Worm (Caenorhabditis elegans) whole organism, L4 larva: Measurements from ENCODE around the gene pyk-2.
A peak's percentile ranks its signal among the peaks of the same experiment; 100 is the strongest.

Experiments used
- F44E2.7 ChIP-seq: fragments of 200-800 bp; sonication (Bioruptor generic); IDR thresholded peaks from 2 replicates; pipeline ENCODE4 v2.1.2; 2022; ENCODE audit warnings: missing genetic modification characterization, missing compliant biosample characterization
- T20F7.1 ChIP-seq: fragments of 200-800 bp; sonication (Bioruptor generic); optimal IDR thresholded peaks from 2 replicates; lab custom pipeline; 2018; ENCODE audit warnings: mild to moderate bottlenecking, missing genetic modification characterization, missing compliant biosample characterization
- Y105C5A.15 ChIP-seq: fragments of 200-800 bp; sonication (Bioruptor generic); IDR thresholded peaks from 2 replicates; pipeline ENCODE4 v1.3.6; 2022; ENCODE audit warnings: missing genetic modification characterization, missing compliant biosample characterization
- Y48G9A.11 ChIP-seq: fragments of 200-800 bp; sonication (Bioruptor generic); IDR thresholded peaks from 2 replicates; pipeline ENCODE4 v1.3.6; 2022; ENCODE audit warnings: missing genetic modification reagents, missing genetic modification characterization, missing compliant biosample characterization
- ZK337.2 ChIP-seq: fragments of 200-800 bp; sonication (Bioruptor generic); IDR thresholded peaks from 2 replicates; pipeline ENCODE4 v1.3.6; 2022; ENCODE audit warnings: missing genetic modification reagents, missing genetic modification characterization, missing compliant biosample characterization
- aly-2 ChIP-seq: sonication (generic microtip); optimal IDR thresholded peaks from 2 replicates; lab custom pipeline; 2018; ENCODE audit warnings: missing biosample characterization, missing genetic modification characterization
- ama-1 ChIP-seq: fragments of 150-350 bp; optimal IDR thresholded peaks from 2 replicates; lab custom pipeline; 2014; ENCODE audit warnings: inconsistent platforms, mixed read lengths
- ceh-62 ChIP-seq: sonication (generic microtip); optimal IDR thresholded peaks from 2 replicates; lab custom pipeline; 2017; ENCODE audit warnings: missing biosample characterization, missing genetic modification characterization
- cey-2 ChIP-seq: sonication (generic microtip); optimal IDR thresholded peaks from 3 replicates; lab custom pipeline; 2017; ENCODE audit warnings: missing genetic modification characterization, mild to moderate bottlenecking, missing compliant biosample characterization, antibody characterized with exemption, borderline replicate concordance; ENCODE audit not compliant: insufficient read depth
- ctbp-1 ChIP-seq: fragments of 200-800 bp; sonication (Bioruptor generic); IDR thresholded peaks from 2 replicates; pipeline ENCODE4 v1.3.6; 2022; ENCODE audit warnings: missing genetic modification reagents, missing genetic modification characterization, missing compliant biosample characterization
- daf-16 ChIP-seq, 3 experiments: sonication (generic microtip); optimal IDR thresholded peaks; 2 replicates each; lab custom pipeline; 2016 to 2017; ENCODE audit warnings: missing genetic modification characterization in 3 of 3, missing genetic modification reagents in 3 of 3, mild to moderate bottlenecking in 2 of 3, missing compliant biosample characterization in 2 of 3, missing biosample characterization in 1 of 3, moderate library complexity in 1 of 3
- dmd-6 ChIP-seq: fragments of 200-800 bp; sonication (Bioruptor generic); IDR thresholded peaks from 2 replicates; pipeline ENCODE4 v1.3.6; 2022; ENCODE audit warnings: missing genetic modification reagents, missing genetic modification characterization, missing compliant biosample characterization
- duxl-1 ChIP-seq: sonication (generic microtip); optimal IDR thresholded peaks from 2 replicates; lab custom pipeline; 2016; ENCODE audit warnings: mild to moderate bottlenecking, missing genetic modification characterization, moderate library complexity, missing compliant biosample characterization; ENCODE audit not compliant: poor library complexity
- dve-1 ChIP-seq: sonication (generic microtip); optimal IDR thresholded peaks from 2 replicates; lab custom pipeline; 2017; ENCODE audit warnings: antibody characterized with exemption, mild to moderate bottlenecking, missing genetic modification characterization, missing compliant biosample characterization; ENCODE audit not compliant: insufficient read depth
- fos-1 ChIP-seq: fragments of 150-350 bp; optimal IDR thresholded peaks from 2 replicates; lab custom pipeline; 2014; ENCODE audit warnings: missing biosample characterization, missing genetic modification characterization
- hlh-11 ChIP-seq: fragments of 200-800 bp; sonication (Bioruptor generic); optimal IDR thresholded peaks from 2 replicates; lab custom pipeline; 2018; ENCODE audit warnings: mild to moderate bottlenecking, missing genetic modification characterization, missing compliant biosample characterization
- hlh-30 ChIP-seq: sonication (generic microtip); optimal IDR thresholded peaks from 2 replicates; lab custom pipeline; 2017; ENCODE audit warnings: antibody characterized with exemption, mild to moderate bottlenecking, missing genetic modification characterization, missing compliant biosample characterization; ENCODE audit not compliant: insufficient read depth
- hmg-1.1 ChIP-seq: fragments of 200-800 bp; sonication (Bioruptor generic); IDR thresholded peaks from 2 replicates; pipeline ENCODE4 v1.3.6; 2022; ENCODE audit warnings: missing genetic modification reagents, missing genetic modification characterization, missing compliant biosample characterization
- lin-15B ChIP-seq: fragments of 150-350 bp; sonication (generic microtip); optimal IDR thresholded peaks from 3 replicates; lab custom pipeline; 2014; ENCODE audit warnings: missing biosample characterization, missing genetic modification characterization
- lir-3 ChIP-seq: sonication (generic microtip); optimal IDR thresholded peaks from 2 replicates; lab custom pipeline; 2016; ENCODE audit warnings: mild to moderate bottlenecking, missing genetic modification characterization, missing compliant biosample characterization
- mdl-1 ChIP-seq, 2 experiments: fragments of 150-350 bp in 1 of 2; sonication (generic microtip) in 1 of 2; optimal IDR thresholded peaks; 2 replicates each; lab custom pipeline; 2014 to 2017; ENCODE audit warnings: missing biosample characterization in 2 of 2, missing genetic modification characterization in 2 of 2
- mdt-29 ChIP-seq: fragments of 200-800 bp; sonication (Bioruptor generic); IDR thresholded peaks from 2 replicates; pipeline ENCODE4 v1.3.6; 2022; ENCODE audit warnings: missing genetic modification reagents, missing genetic modification characterization, missing compliant biosample characterization
- mxl-2 ChIP-seq: fragments of 200-800 bp; sonication (Bioruptor generic); conservative IDR thresholded peaks from 2 replicates; pipeline ENCODE4 v1.3.6; 2022; ENCODE audit warnings: missing genetic modification reagents, missing genetic modification characterization, missing compliant biosample characterization
- mxl-3 ChIP-seq: fragments of 200-800 bp; sonication (Bioruptor generic); optimal IDR thresholded peaks from 2 replicates; lab custom pipeline; 2018; ENCODE audit warnings: mild to moderate bottlenecking, missing genetic modification characterization, missing compliant biosample characterization
- nhr-25 ChIP-seq: sonication (generic microtip); optimal IDR thresholded peaks from 2 replicates; lab custom pipeline; 2017; ENCODE audit warnings: missing genetic modification characterization, mild to moderate bottlenecking, missing compliant biosample characterization, antibody characterized with exemption, moderate library complexity, borderline replicate concordance; ENCODE audit not compliant: insufficient read depth
- nhr-6 ChIP-seq: fragments of 150-350 bp; optimal IDR thresholded peaks from 2 replicates; lab custom pipeline; 2014; ENCODE audit warnings: missing biosample characterization, missing genetic modification characterization
- nhr-77 ChIP-seq: fragments of 150-350 bp; optimal IDR thresholded peaks from 2 replicates; lab custom pipeline; 2014; ENCODE audit warnings: missing biosample characterization, missing genetic modification characterization
- php-3 ChIP-seq: fragments of 200-800 bp; sonication (Bioruptor generic); IDR thresholded peaks from 2 replicates; pipeline ENCODE4 v1.3.6; 2022; ENCODE audit warnings: missing genetic modification reagents, missing genetic modification characterization, missing compliant biosample characterization
- sdz-12 ChIP-seq: fragments of 200-800 bp; sonication (Bioruptor generic); optimal IDR thresholded peaks from 2 replicates; lab custom pipeline; 2018; ENCODE audit warnings: mild to moderate bottlenecking, missing genetic modification characterization, missing compliant biosample characterization
- set-16 ChIP-seq: fragments of 200-800 bp; sonication (Bioruptor generic); IDR thresholded peaks from 2 replicates; pipeline ENCODE4 v1.3.6; 2022; ENCODE audit warnings: missing genetic modification reagents, missing genetic modification characterization, missing compliant biosample characterization
- spr-3 ChIP-seq: fragments of 200-800 bp; sonication (Bioruptor generic); optimal IDR thresholded peaks from 2 replicates; lab custom pipeline; 2018; ENCODE audit warnings: mild to moderate bottlenecking, missing genetic modification characterization, missing compliant biosample characterization
- unc-62 ChIP-seq, 3 experiments: fragments of 150-350 bp in 1 of 3; sonication (generic microtip); optimal IDR thresholded peaks in 2 of 3; peaks in 1 of 3; 1 replicate in 1 of 3; 2 replicates in 2 of 3; lab custom pipeline; 2014 to 2017; ENCODE audit warnings: missing biosample characterization in 3 of 3, missing genetic modification characterization in 3 of 3, missing genetic modification reagents in 3 of 3, missing genotype in 1 of 3
- vab-7 ChIP-seq: fragments of 200-800 bp; sonication (Bioruptor generic); IDR thresholded peaks from 2 replicates; pipeline ENCODE4 v1.3.6; 2022; ENCODE audit warnings: missing genetic modification reagents, missing genetic modification characterization, missing compliant biosample characterization
- zag-1 ChIP-seq: fragments of 150-350 bp; optimal IDR thresholded peaks from 2 replicates; lab custom pipeline; 2014; ENCODE audit warnings: missing biosample characterization, missing genetic modification characterization
- zip-11 ChIP-seq: fragments of 200-800 bp; sonication (Bioruptor generic); IDR thresholded peaks from 2 replicates; pipeline ENCODE4 v1.3.6; 2022; ENCODE audit warnings: missing genetic modification characterization, missing compliant biosample characterization
- zip-2 ChIP-seq: fragments of 150-350 bp; optimal IDR thresholded peaks from 2 replicates; lab custom pipeline; 2014; ENCODE audit warnings: missing biosample characterization, missing genetic modification characterization

pyk-2 gene

ce11 chrIV:10909206-10909605, 507 bp upstream of the pyk-2 start, which contains the start of gene ZK596.2:
Gene ZK596.2, minus strand, starts transcription at chrIV:10909306.
- TF ChIP-seq php-3 (no peak), unc-62 (GFP tag; optimal IDR thresholded peaks at IDR 0.05 in 1 of 2; lab: Kevin White, UChicago) (no peak), unc-62 (tag; optimal IDR thresholded peaks at IDR 0.05; lab: Kevin White, UChicago) (no peak), Y105C5A.15 (GFP tag; lab: Robert Waterston, UW) (no peak), mdl-1 (tag; optimal IDR thresholded peaks at IDR 0.05; lab: Kevin White, UChicago) (no peak), nhr-6 (no peak), zag-1 (tag; lab: Kevin White, UChicago) (no peak), hlh-30 (no peak), lin-15B (tag; lab: Kevin White, UChicago) (no peak), ctbp-1 (GFP tag; lab: Robert Waterston, UW) (no peak), nhr-77 (tag; lab: Kevin White, UChicago) (no peak), hmg-1.1 (GFP tag; lab: Robert Waterston, UW) (no peak), F44E2.7 (GFP tag; lab: Robert Waterston, UW) (no peak), aly-2 (tag; lab: Kevin White, UChicago) (no peak), duxl-1 (tag; lab: Kevin White, UChicago) (no peak), daf-16 (GFP tag; optimal IDR thresholded peaks at IDR 0.05; lab: Kevin White, UChicago) (no peak), daf-16 (tag; optimal IDR thresholded peaks at IDR 0.05; lab: Kevin White, UChicago) (no peak), spr-3 (GFP tag; lab: Kevin White, UChicago) (no peak), Y48G9A.11 (GFP tag; lab: Robert Waterston, UW) (no peak), ceh-62 (tag; lab: Kevin White, UChicago) (no peak), sdz-12 (GFP tag; lab: Kevin White, UChicago) (no peak)

- TF ChIP-seq mxl-2 (GFP tag; lab: Robert Waterston, UW), result 0 out of 2 replicates have a peak, but pooled peaks have one; percentile 11
- TF ChIP-seq daf-16 (GFP tag; optimal IDR thresholded peaks at IDR 0.05; lab: Kevin White, UChicago), result no peak
- TF ChIP-seq daf-16 (tag; optimal IDR thresholded peaks at IDR 0.05; lab: Kevin White, UChicago), result peak; percentile 8
- no peak for TF ChIP-seq Y105C5A.15 (GFP tag; lab: Robert Waterston, UW)
- TF ChIP-seq dmd-6, result peak; percentile 7; the same call in 1 of the 2 replicates
- TF ChIP-seq ama-1, result peak; percentile 59
- TF ChIP-seq F44E2.7 (GFP tag; lab: Robert Waterston, UW), result no peak
Observed at ce11 chrIV:10913081-10913480, 3.4 kb downstream of the pyk-2 start, which contains the start of gene ZK593.2. Gene ZK593.2, plus strand, starts transcription at chrIV:10913381.

ce11 chrIV:10915388-10915787, 5.7 kb downstream of the pyk-2 start, which contains the start of gene ZK593.3:
Gene ZK593.3, plus strand, starts transcription at chrIV:10915688.
- TF ChIP-seq nhr-77 (tag; lab: Kevin White, UChicago), result no peak
- TF ChIP-seq dmd-6, result peak; percentile 29

- TF ChIP-seq unc-62 (GFP tag; optimal IDR thresholded peaks at IDR 0.05 in 1 of 2; lab: Kevin White, UChicago) (no peak), unc-62 (tag; optimal IDR thresholded peaks at IDR 0.05; lab: Kevin White, UChicago) (no peak), ZK337.2 (GFP tag; lab: Robert Waterston, UW) (no peak), ctbp-1 (GFP tag; lab: Robert Waterston, UW) (no peak), mxl-3 (GFP tag; lab: Kevin White, UChicago) (no peak), set-16 (no peak), fos-1 (tag; lab: Kevin White, UChicago) (no peak), lir-3 (no peak), zip-2 (tag; lab: Kevin White, UChicago) (no peak), cey-2 (tag; lab: Kevin White, UChicago) (no peak), lin-15B (tag; lab: Kevin White, UChicago) (no peak), dve-1 (tag; lab: Kevin White, UChicago) (no peak), nhr-25 (tag; lab: Kevin White, UChicago) (no peak), T20F7.1 (GFP tag; lab: Kevin White, UChicago) (no peak), daf-16 (GFP tag; optimal IDR thresholded peaks at IDR 0.05; lab: Kevin White, UChicago) (no peak), daf-16 (tag; optimal IDR thresholded peaks at IDR 0.05; lab: Kevin White, UChicago) (no peak), mdt-29 (GFP tag; lab: Robert Waterston, UW) (no peak), hlh-11 (tag; lab: Kevin White, UChicago) (no peak), F44E2.7 (GFP tag; lab: Robert Waterston, UW) (no peak), vab-7 (GFP tag; lab: Robert Waterston, UW) (no peak), zip-11 (GFP tag; lab: Robert Waterston, UW) (no peak)
Observed at ce11 chrIV:10916134-10916533, 6.4 kb downstream of the pyk-2 start.
